Fruit fly (Drosophila melanogaster) whole organism, pupa: ENCODE results near the gene CG11307.

Experiments used
- EcR ChIP-seq: fragments of 200-800 bp; sonication (Bioruptor generic); optimal IDR thresholded peaks from 3 replicates; lab custom pipeline; 2019; ENCODE audit warnings: missing biosample characterization, missing genetic modification characterization, mild to moderate bottlenecking, moderate library complexity, missing genetic modification reagents
- rn ChIP-seq: fragments of 200-800 bp; sonication (Bioruptor generic); IDR thresholded peaks from 2 replicates; pipeline ENCODE4 v1.3.6; 2022; ENCODE audit warnings: missing biosample characterization, missing genetic modification characterization

- TF ChIP-seq EcR (no peak), rn (GFP tag; lab: Robert Waterston, UW) (no peak)
Observed at dm6 chr3L:21585397-21585796, 32.0 kb upstream of the CG11307 start.
